Worm (Caenorhabditis elegans): Measurements from ENCODE around the gene srsx-7.

DNA sequence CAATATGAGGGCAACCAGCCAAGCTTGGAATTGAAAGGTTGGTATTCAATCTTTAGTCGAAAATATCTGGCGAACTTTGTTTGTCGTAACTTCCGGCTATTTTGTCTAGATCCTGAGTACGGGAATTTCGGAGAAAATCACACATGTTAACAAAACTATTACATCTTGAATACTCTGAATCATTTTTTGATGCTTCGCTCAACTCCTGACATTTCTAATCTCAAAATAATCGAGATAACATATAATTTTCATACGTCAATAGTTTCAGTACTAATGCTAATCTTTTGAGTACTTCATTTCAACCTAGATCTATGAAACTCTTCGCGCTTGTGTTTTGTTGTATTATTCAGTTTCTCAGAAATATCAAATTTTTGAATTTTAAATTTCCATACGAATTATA is 24.4 kb upstream of the srsx-7 start:
- no peak for TF ChIP-seq egl-13 (tag; optimal IDR thresholded peaks at IDR 0.05)
- TF ChIP-seq mdl-1 (tag; optimal IDR thresholded peaks at IDR 0.05), result no peak
- no peak for TF ChIP-seq aha-1 (tag; optimal IDR thresholded peaks at IDR 0.05)
